Worm (Caenorhabditis elegans) whole organism, L3 larva: ENCODE data around the gene Y51H7C.9.

Source experiments
- R02D3.7 ChIP-seq: fragments of 150-350 bp; optimal IDR thresholded peaks from 2 replicates; lab custom pipeline; 2014; ENCODE audit warnings: missing biosample characterization, missing genetic modification characterization
- ZK546.5 ChIP-seq: sonication (generic microtip); optimal IDR thresholded peaks from 2 replicates; lab custom pipeline; 2017; ENCODE audit warnings: missing biosample characterization, missing genetic modification characterization
- aly-2 ChIP-seq: fragments of 150-350 bp; optimal IDR thresholded peaks from 2 replicates; lab custom pipeline; 2014; ENCODE audit warnings: missing biosample characterization, missing genetic modification characterization
- ama-1 ChIP-seq: fragments of 150-350 bp; optimal IDR thresholded peaks from 2 replicates; lab custom pipeline; 2018
- ceh-16 ChIP-seq: sonication (generic microtip); optimal IDR thresholded peaks from 2 replicates; lab custom pipeline; 2017; ENCODE audit warnings: missing biosample characterization, missing genetic modification characterization
- ceh-28 ChIP-seq: fragments of 150-350 bp; optimal IDR thresholded peaks from 2 replicates; lab custom pipeline; 2014; ENCODE audit warnings: missing biosample characterization, missing genetic modification reagents, missing genetic modification characterization
- ceh-82 ChIP-seq: fragments of 150-350 bp; optimal IDR thresholded peaks from 2 replicates; lab custom pipeline; 2014; ENCODE audit warnings: missing biosample characterization, missing genetic modification characterization
- ceh-9 ChIP-seq: sonication (generic microtip); optimal IDR thresholded peaks from 2 replicates; lab custom pipeline; 2018; ENCODE audit warnings: missing biosample characterization, missing genetic modification characterization
- daf-12 ChIP-seq: fragments of 150-350 bp; optimal IDR thresholded peaks from 2 replicates; lab custom pipeline; 2014; ENCODE audit warnings: missing biosample characterization, missing genetic modification reagents, missing genetic modification characterization
- egl-27 ChIP-seq: sonication (generic microtip); optimal IDR thresholded peaks from 4 replicates; lab custom pipeline; 2017; ENCODE audit warnings: missing biosample characterization, missing genetic modification reagents, missing genetic modification characterization
- elt-1 ChIP-seq: fragments of 150-350 bp; optimal IDR thresholded peaks from 2 replicates; lab custom pipeline; 2014; ENCODE audit warnings: missing biosample characterization, missing genetic modification characterization
- elt-2 ChIP-seq: sonication (generic microtip); optimal IDR thresholded peaks from 2 replicates; lab custom pipeline; 2016; ENCODE audit warnings: missing genetic modification reagents, mild to moderate bottlenecking, missing genetic modification characterization, missing compliant biosample characterization
- eor-1 ChIP-seq, 2 experiments: fragments of 150-350 bp; optimal IDR thresholded peaks; 2 replicates each; lab custom pipeline; 2014 to 2018; ENCODE audit warnings: missing biosample characterization in 2 of 2, missing genetic modification characterization in 2 of 2
- fkh-10 ChIP-seq: sonication (generic microtip); optimal IDR thresholded peaks from 2 replicates; lab custom pipeline; 2017; ENCODE audit warnings: missing biosample characterization, missing genetic modification reagents, missing genetic modification characterization
- fkh-2 ChIP-seq: fragments of 150-350 bp; optimal IDR thresholded peaks from 2 replicates; lab custom pipeline; 2014; ENCODE audit warnings: missing biosample characterization, missing genetic modification reagents, missing genetic modification characterization
- hmg-11 ChIP-seq: sonication (generic microtip); optimal IDR thresholded peaks from 2 replicates; lab custom pipeline; 2016; ENCODE audit warnings: missing genetic modification characterization, missing compliant biosample characterization
- jun-1 ChIP-seq: fragments of 150-350 bp; optimal IDR thresholded peaks from 2 replicates; lab custom pipeline; 2014; ENCODE audit warnings: missing biosample characterization, missing genetic modification reagents, missing genetic modification characterization
- lin-15B ChIP-seq: fragments of 150-350 bp; optimal IDR thresholded peaks from 2 replicates; lab custom pipeline; 2014; ENCODE audit warnings: missing biosample characterization, missing genetic modification characterization
- lin-39 ChIP-seq: fragments of 150-350 bp; optimal IDR thresholded peaks from 2 replicates; lab custom pipeline; 2018; ENCODE audit warnings: missing biosample characterization, missing genetic modification reagents, missing genetic modification characterization
- lsy-12 ChIP-seq: sonication (generic microtip); optimal IDR thresholded peaks from 2 replicates; lab custom pipeline; 2016; ENCODE audit warnings: mild to moderate bottlenecking, missing genetic modification characterization, missing compliant biosample characterization
- mdl-1 ChIP-seq: fragments of 150-350 bp; optimal IDR thresholded peaks from 2 replicates; lab custom pipeline; 2014; ENCODE audit warnings: missing biosample characterization, missing genetic modification characterization
- mml-1 ChIP-seq: fragments of 150-350 bp; sonication (generic microtip); optimal IDR thresholded peaks from 3 replicates; lab custom pipeline; 2014; ENCODE audit warnings: missing biosample characterization, missing genetic modification characterization
- nfya-1 ChIP-seq: sonication (generic microtip); optimal IDR thresholded peaks from 2 replicates; lab custom pipeline; 2017; ENCODE audit warnings: missing genetic modification characterization, mild to moderate bottlenecking, missing compliant biosample characterization, antibody characterized with exemption, moderate library complexity; ENCODE audit not compliant: insufficient read depth
- nhr-11 ChIP-seq: fragments of 150-350 bp; optimal IDR thresholded peaks from 2 replicates; lab custom pipeline; 2014; ENCODE audit warnings: missing biosample characterization, missing genetic modification characterization
- nhr-12 ChIP-seq: fragments of 150-350 bp; optimal IDR thresholded peaks from 2 replicates; lab custom pipeline; 2014; ENCODE audit warnings: missing biosample characterization, missing genetic modification characterization
- nhr-23 ChIP-seq: fragments of 150-350 bp; optimal IDR thresholded peaks from 2 replicates; lab custom pipeline; 2014; ENCODE audit warnings: missing biosample characterization, missing genetic modification reagents, missing genetic modification characterization
- nhr-237 ChIP-seq: fragments of 150-350 bp; optimal IDR thresholded peaks from 2 replicates; lab custom pipeline; 2014; ENCODE audit warnings: missing biosample characterization, missing genetic modification characterization
- nhr-25 ChIP-seq: sonication (generic microtip); optimal IDR thresholded peaks from 2 replicates; lab custom pipeline; 2017; ENCODE audit warnings: missing biosample characterization, missing genetic modification characterization
- nhr-28 ChIP-seq: fragments of 150-350 bp; optimal IDR thresholded peaks from 2 replicates; lab custom pipeline; 2014; ENCODE audit warnings: missing biosample characterization, missing genetic modification characterization
- nhr-43 ChIP-seq: sonication (generic microtip); optimal IDR thresholded peaks from 2 replicates; lab custom pipeline; 2016; ENCODE audit warnings: mild to moderate bottlenecking, missing genetic modification characterization, missing compliant biosample characterization; ENCODE audit not compliant: poor library complexity, severe bottlenecking
- nhr-67 ChIP-seq: fragments of 150-350 bp; optimal IDR thresholded peaks from 2 replicates; lab custom pipeline; 2014; ENCODE audit warnings: missing biosample characterization, missing genetic modification characterization
- nhr-76 ChIP-seq: fragments of 150-350 bp; sonication (generic microtip); optimal IDR thresholded peaks from 5 replicates; lab custom pipeline; 2014; ENCODE audit warnings: missing biosample characterization, missing genetic modification characterization
- pqm-1 ChIP-seq: fragments of 150-350 bp; optimal IDR thresholded peaks from 2 replicates; lab custom pipeline; 2017; ENCODE audit warnings: missing biosample characterization, missing genetic modification characterization, inconsistent platforms
- skn-1 ChIP-seq: fragments of 150-350 bp; optimal IDR thresholded peaks from 2 replicates; lab custom pipeline; 2014; ENCODE audit warnings: missing biosample characterization, missing genetic modification characterization
- snpc-4 ChIP-seq: fragments of 150-350 bp; optimal IDR thresholded peaks from 2 replicates; lab custom pipeline; 2014; ENCODE audit warnings: missing biosample characterization, missing genetic modification characterization
- tbx-2 ChIP-seq: sonication (generic microtip); optimal IDR thresholded peaks from 2 replicates; lab custom pipeline; 2016; ENCODE audit warnings: mild to moderate bottlenecking, missing genetic modification characterization, missing compliant biosample characterization
- unc-39 ChIP-seq: sonication (generic microtip); optimal IDR thresholded peaks from 4 replicates; lab custom pipeline; 2017; ENCODE audit warnings: missing biosample characterization, missing genetic modification characterization
- ztf-11 ChIP-seq: fragments of 150-350 bp; optimal IDR thresholded peaks from 2 replicates; lab custom pipeline; 2014; ENCODE audit warnings: missing biosample characterization, missing genetic modification characterization
- ztf-4 ChIP-seq: fragments of 150-350 bp; optimal IDR thresholded peaks from 2 replicates; lab custom pipeline; 2014; ENCODE audit warnings: missing biosample characterization, missing genetic modification characterization

Y51H7C.9 gene

ce11 chrII:1419994-1420393 is 8.7 kb upstream of the Y51H7C.9 start:
- TF ChIP-seq nhr-67 (tag; lab: Kevin White, UChicago) (no peak), ceh-28 (tag; lab: Kevin White, UChicago) (peak; percentile 84)

ce11 chrII:1412359-1412907 is 1.2 kb upstream of the Y51H7C.9 start, which contains the start of gene alkb-1:
alkb-1 (plus strand) TSS chrII:1412409.
- TF ChIP-seq ztf-4 (tag; lab: Kevin White, UChicago) (no peak), egl-27 (no peak), ceh-28 (tag; lab: Kevin White, UChicago) (peak; percentile 93)
- TF ChIP-seq, all 47 proteins: peak for 1

ce11 chrII:1403056-1403455 is 8.2 kb downstream of the Y51H7C.9 start, which contains the start of the genes Y51H7C.41 and cogc-4:
Y51H7C.41 (plus strand) TSS chrII:1403321.
cogc-4 (plus strand) TSS chrII:1403441.
- no peak for TF ChIP-seq ceh-16 (tag; lab: Kevin White, UChicago)
- no peak for TF ChIP-seq ceh-28 (tag; lab: Kevin White, UChicago)
- no peak for TF ChIP-seq ama-1 (lab: Kevin White, UChicago)
- TF ChIP-seq nhr-237 (tag; lab: Kevin White, UChicago), result no peak
- TF ChIP-seq egl-27, result no peak
- TF ChIP-seq ceh-9 (tag; lab: Kevin White, UChicago), result no peak
- no peak for TF ChIP-seq pqm-1
- no peak for TF ChIP-seq unc-39
- no peak for TF ChIP-seq mml-1 (tag; lab: Kevin White, UChicago)

- TF ChIP-seq elt-2 (tag; lab: Kevin White, UChicago) (peak; percentile 22), lin-39 (tag; lab: Kevin White, UChicago) (peak; percentile 24), R02D3.7 (tag; lab: Kevin White, UChicago) (peak; percentile 36), tbx-2 (tag; lab: Kevin White, UChicago) (peak; percentile 18), lin-15B (tag; lab: Kevin White, UChicago) (peak; percentile 75), nhr-23 (tag; lab: Kevin White, UChicago) (peak; percentile 65), ztf-11 (tag; lab: Kevin White, UChicago) (no peak), nfya-1 (tag; lab: Kevin White, UChicago) (no peak)
Measured at ce11 chrII:1402167-1402619, 9.1 kb downstream of the Y51H7C.9 start, which contains the start of gene Y51H7C.7. Y51H7C.7 (plus strand) TSS chrII:1402569.

- no peak for TF ChIP-seq tbx-2 (tag; lab: Kevin White, UChicago)
- TF ChIP-seq nhr-237 (tag; lab: Kevin White, UChicago), result no peak
- no peak for TF ChIP-seq ceh-28 (tag; lab: Kevin White, UChicago)
- TF ChIP-seq nhr-76, result no peak
- no peak for TF ChIP-seq fkh-2 (tag; lab: Kevin White, UChicago)
- TF ChIP-seq mdl-1 (tag; lab: Kevin White, UChicago), result no peak
- no peak for TF ChIP-seq snpc-4
- TF ChIP-seq ztf-11 (tag; lab: Kevin White, UChicago), result no peak
- TF ChIP-seq nhr-25 (tag; lab: Kevin White, UChicago), result no peak
- no peak for TF ChIP-seq elt-1
- no peak for TF ChIP-seq eor-1 (tag; optimal IDR thresholded peaks at IDR 0.05; lab: Kevin White, UChicago)
- no peak for TF ChIP-seq daf-12
- no peak for TF ChIP-seq lsy-12 (tag; lab: Kevin White, UChicago)
- no peak for TF ChIP-seq R02D3.7 (tag; lab: Kevin White, UChicago)
- TF ChIP-seq, all 47 proteins: peak for 0
Measured at ce11 chrII:1401474-1401873, 9.8 kb downstream of the Y51H7C.9 start, which contains the start of gene Y51H7C.8. Y51H7C.8 (plus strand) TSS chrII:1401774.

ce11 chrII:1400105-1400504 is 11.2 kb downstream of the Y51H7C.9 start, which contains the start of gene F54D12.1:
F54D12.1 (plus strand) TSS chrII:1400405.
- TF ChIP-seq hmg-11 (tag; lab: Kevin White, UChicago), result no peak
- TF ChIP-seq nhr-12 (tag; lab: Kevin White, UChicago), result no peak
- TF ChIP-seq mml-1 (tag; lab: Kevin White, UChicago), result no peak
- no peak for TF ChIP-seq fkh-10 (GFP tag; lab: Kevin White, UChicago)
- TF ChIP-seq nhr-25 (tag; lab: Kevin White, UChicago), result no peak
- no peak for TF ChIP-seq unc-39
- no peak for TF ChIP-seq jun-1 (tag; lab: Kevin White, UChicago)
- no peak for TF ChIP-seq tbx-2 (tag; lab: Kevin White, UChicago)
- TF ChIP-seq skn-1 (tag; lab: Kevin White, UChicago), result no peak
- no peak for TF ChIP-seq ZK546.5 (tag; lab: Kevin White, UChicago)
- TF ChIP-seq aly-2 (tag; lab: Kevin White, UChicago), result no peak
- no peak for TF ChIP-seq nhr-76
- TF ChIP-seq nhr-28 (tag; lab: Kevin White, UChicago), result no peak
- no peak for TF ChIP-seq nhr-11
- no peak for TF ChIP-seq pqm-1
- TF ChIP-seq ceh-28 (tag; lab: Kevin White, UChicago), result no peak
- no peak for TF ChIP-seq ama-1 (lab: Kevin White, UChicago)
- no peak for TF ChIP-seq lin-39 (tag; lab: Kevin White, UChicago)
- no peak for TF ChIP-seq ceh-82
- no peak for TF ChIP-seq nhr-43 (tag; lab: Kevin White, UChicago)
